Worm (Caenorhabditis elegans): ENCODE measurements around the gene srbc-34.
A peak's percentile ranks its signal among the peaks of the same experiment; 100 is the strongest.

The srbc-34 gene

DNA sequence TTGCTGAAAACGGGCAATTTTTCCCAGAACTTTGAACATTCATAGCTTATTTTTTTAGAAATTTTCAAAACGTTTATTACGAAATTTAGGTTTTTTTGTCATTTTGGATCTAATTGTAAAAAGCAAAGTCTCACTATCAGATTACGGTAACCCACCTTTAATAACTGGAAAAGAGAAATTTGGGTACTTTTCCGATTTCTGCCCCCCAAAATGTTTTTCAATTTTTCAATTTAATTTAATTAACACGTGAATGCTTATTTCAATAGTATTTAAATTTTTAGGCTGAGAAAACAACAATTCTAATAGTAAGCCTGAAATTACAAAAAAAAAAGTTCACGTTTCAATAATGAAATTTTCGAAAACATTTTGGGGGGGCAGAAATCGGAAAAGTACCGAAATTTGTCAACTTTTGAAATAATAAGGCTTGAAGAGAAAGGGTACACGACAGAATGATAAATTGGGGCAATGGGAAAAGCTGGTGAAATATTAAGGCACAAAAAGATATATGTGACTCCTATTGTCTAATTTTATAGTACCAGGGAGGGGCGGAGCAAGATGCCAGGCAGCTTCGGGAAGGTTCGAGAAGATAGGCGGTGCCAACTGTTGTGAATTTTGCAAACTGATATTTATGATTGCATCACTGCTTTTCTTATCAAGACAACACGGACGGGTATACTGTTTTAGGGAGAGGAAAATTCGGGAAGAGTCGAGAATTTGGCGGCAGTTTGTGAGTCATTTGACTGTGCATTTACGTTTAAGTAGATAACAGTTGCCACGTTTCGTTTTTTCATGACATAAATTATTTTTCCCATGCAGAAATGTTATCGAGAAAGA lies 41.8 kb upstream of the srbc-34 start, which contains the start of gene F19B2.5 (continued):
- TF ChIP-seq madf-9 (GFP tag; conservative IDR thresholded peaks at IDR 0.05) = 0 out of 2 replicates have a peak, but pooled peaks have one; percentile 13
- TF ChIP-seq nhr-42 (GFP tag; IDR thresholded peaks at IDR 0.05) = 0 out of 2 replicates have a peak, but pooled peaks have one; percentile 53
- no peak for TF ChIP-seq zfp-2 (tag; optimal IDR thresholded peaks at IDR 0.05)
- no peak for TF ChIP-seq spr-1 (tag; optimal IDR thresholded peaks at IDR 0.05)
- peak; percentile 60 for TF ChIP-seq gei-8 (GFP tag; optimal IDR thresholded peaks at IDR 0.05)
- TF ChIP-seq Y105C5A.15 (GFP tag; IDR thresholded peaks at IDR 0.05) = no peak
- TF ChIP-seq daf-16 (GFP tag; optimal IDR thresholded peaks at IDR 0.05) = peak in 1 of 2 experiments; percentile 97
- peak; percentile 99 for TF ChIP-seq daf-16 (tag; optimal IDR thresholded peaks at IDR 0.05)
- peak; percentile 97 for TF ChIP-seq dve-1 (tag; optimal IDR thresholded peaks at IDR 0.05; ENCODE audit: insufficient read depth)
- TF ChIP-seq dpl-1 (GFP tag; optimal IDR thresholded peaks at IDR 0.05) = peak; percentile 26
- TF ChIP-seq ztf-11 (tag; optimal IDR thresholded peaks at IDR 0.05) = no peak
- TF ChIP-seq T26A8.4 (GFP tag; IDR thresholded peaks at IDR 0.05) = peak; percentile 74
- no peak for TF ChIP-seq ceh-32 (tag; optimal IDR thresholded peaks at IDR 0.05; ENCODE audit: poor library complexity)
- peak; percentile 33 to 48 for TF ChIP-seq hif-1 (tag; optimal IDR thresholded peaks at IDR 0.05)
- 0 out of 2 replicates have a peak, but pooled peaks have one; percentile 40 for TF ChIP-seq nhr-41 (GFP tag; IDR thresholded peaks at IDR 0.05)
- no peak for TF ChIP-seq Y5F2A.4 (GFP tag; optimal IDR thresholded peaks at IDR 0.05)
- TF ChIP-seq pha-4 (GFP tag; IDR thresholded peaks at IDR 0.05) = 0 out of 2 replicates have a peak, but pooled peaks have one; percentile 50
- TF ChIP-seq pha-4 (tag; optimal IDR thresholded peaks at IDR 0.05) = no peak
- no peak for TF ChIP-seq lin-29 (GFP tag; IDR thresholded peaks at IDR 0.05)
- TF ChIP-seq nhr-77 (tag; optimal IDR thresholded peaks at IDR 0.05) = peak; percentile 49
- TF ChIP-seq pqm-1 (tag; optimal IDR thresholded peaks at IDR 0.05) = peak; percentile 11
- TF ChIP-seq spr-3 (GFP tag; optimal IDR thresholded peaks at IDR 0.05) = no peak
- TF ChIP-seq tag-97 (GFP tag; IDR thresholded peaks at IDR 0.05) = no peak
- peak; percentile 90; the same call in 1 of the 2 replicates for TF ChIP-seq tra-1 (GFP tag; IDR thresholded peaks at IDR 0.05)
- 0 out of 2 replicates have a peak, but pooled peaks have one; percentile 6 for TF ChIP-seq hmg-1.1 (GFP tag; IDR thresholded peaks at IDR 0.05)
- peak; percentile 83 for TF ChIP-seq dmd-6 (GFP tag; IDR thresholded peaks at IDR 0.05)
- no peak for TF ChIP-seq F26F4.8 (GFP tag; conservative IDR thresholded peaks at IDR 0.05)
- TF ChIP-seq saeg-2 (GFP tag; IDR thresholded peaks at IDR 0.05) = peak; percentile 87; the same call in 1 of the 2 replicates
- TF ChIP-seq F37D6.2 (tag; optimal IDR thresholded peaks at IDR 0.05) = no peak
- no peak for TF ChIP-seq aly-2 (tag; optimal IDR thresholded peaks at IDR 0.05)
- TF ChIP-seq mxl-3 (GFP tag; optimal IDR thresholded peaks at IDR 0.05) = no peak
- TF ChIP-seq lin-39 (tag; optimal IDR thresholded peaks at IDR 0.05) = no peak
- peak; percentile 79 for TF ChIP-seq nhr-48 (tag; optimal IDR thresholded peaks at IDR 0.05)
- peak; percentile 62 for TF ChIP-seq nhr-28 (tag; optimal IDR thresholded peaks at IDR 0.05)
- TF ChIP-seq D1046.2 (GFP tag; IDR thresholded peaks at IDR 0.05) = no peak
- no peak for TF ChIP-seq madf-5 (GFP tag; IDR thresholded peaks at IDR 0.05)
- TF ChIP-seq nhr-111 (GFP tag; optimal IDR thresholded peaks at IDR 0.05) = no peak
- peak; percentile 97 for TF ChIP-seq php-3 (GFP tag; IDR thresholded peaks at IDR 0.05)
- TF ChIP-seq zip-11 (GFP tag; IDR thresholded peaks at IDR 0.05) = no peak
- TF ChIP-seq zfp-3 (GFP tag; conservative IDR thresholded peaks at IDR 0.05) = peak; percentile 73; the same call in 1 of the 2 replicates
- no peak for TF ChIP-seq daf-19 (GFP tag; conservative IDR thresholded peaks at IDR 0.05)
- TF ChIP-seq unc-62 (GFP tag; optimal IDR thresholded peaks at IDR 0.05 in 1 of 2) = no peak
- TF ChIP-seq unc-62 (tag; optimal IDR thresholded peaks at IDR 0.05) = no peak
- TF ChIP-seq lin-38 (GFP tag; IDR thresholded peaks at IDR 0.05) = no peak; the same call in 1 of the 2 replicates
- TF ChIP-seq ceh-28 (tag; optimal IDR thresholded peaks at IDR 0.05) = no peak
- peak; percentile 25 for TF ChIP-seq nhr-6 (tag; optimal IDR thresholded peaks at IDR 0.05)
- TF ChIP-seq nhr-10 (tag; optimal IDR thresholded peaks at IDR 0.05) = no peak
- peak; percentile 49; the same call in 1 of the 2 replicates for TF ChIP-seq dmd-9 (GFP tag; IDR thresholded peaks at IDR 0.05)
- TF ChIP-seq ztf-7 (tag; optimal IDR thresholded peaks at IDR 0.05) = peak; percentile 25
- no peak for TF ChIP-seq ceh-82 (tag; optimal IDR thresholded peaks at IDR 0.05)
